Fruit fly (Drosophila melanogaster): ENCODE data around the gene SWIP.

Gene SWIP

dm6 chrX:16296423-16297292 lies 16.9 kb upstream of the SWIP start, which contains the start of gene CG3632 (continued):
- TF ChIP-seq wdn (GFP tag; IDR thresholded peaks at IDR 0.05) (no peak), CG32532 (GFP tag; IDR thresholded peaks at IDR 0.05) (peak; percentile 47), Gug (GFP tag; IDR thresholded peaks at IDR 0.05) (no peak; the same call in 3 of the 4 replicates), oc (tag; optimal IDR thresholded peaks at IDR 0.05) (no peak), Rfx (GFP tag; IDR thresholded peaks at IDR 0.05) (peak; percentile 79), CG13287 (GFP tag; IDR thresholded peaks at IDR 0.05; ENCODE audit: partially characterized antibody) (peak; percentile 82), nerfin-1 (tag; optimal IDR thresholded peaks at IDR 0.05) (peak; percentile 42), CG17802 (tag; optimal IDR thresholded peaks at IDR 0.05) (no peak), CG42726 (GFP tag; IDR thresholded peaks at IDR 0.05; ENCODE audit: partially characterized antibody) (peak; percentile 74; the same call in 1 of the 2 replicates), CG34224 (GFP tag; IDR thresholded peaks at IDR 0.05; ENCODE audit: partially characterized antibody) (peak; percentile 78), TFAM (GFP tag; optimal IDR thresholded peaks at IDR 0.05) (no peak), Lhr (GFP tag; optimal IDR thresholded peaks at IDR 0.05) (peak; percentile 12), Myb (GFP tag; optimal IDR thresholded peaks at IDR 0.05) (peak; percentile 54), Dad (GFP tag; optimal IDR thresholded peaks at IDR 0.05) (peak; percentile 55), CG1792 (GFP tag; optimal IDR thresholded peaks at IDR 0.05) (peak; percentile 10), tna (GFP tag; IDR thresholded peaks at IDR 0.05; ENCODE audit: partially characterized antibody) (peak; percentile 73), unc-4 (GFP tag; IDR thresholded peaks at IDR 0.05; ENCODE audit: partially characterized antibody) (peak; percentile 78), Dek (tag; optimal IDR thresholded peaks at IDR 0.05) (no peak), CG8924 (tag; optimal IDR thresholded peaks at IDR 0.05) (peak; percentile 58), CG17186 (GFP tag; optimal IDR thresholded peaks at IDR 0.05) (peak; percentile 22), ssp (GFP tag; IDR thresholded peaks at IDR 0.05) (peak; percentile 30; the same call in 1 of the 2 replicates), chinmo (GFP tag; IDR thresholded peaks at IDR 0.05; ENCODE audit: partially characterized antibody) (peak; percentile 88; the same call in 3 of the 4 replicates), CG8388 (GFP tag; optimal IDR thresholded peaks at IDR 0.05) (peak; percentile 18), CG15601 (tag; optimal IDR thresholded peaks at IDR 0.05) (no peak), CG33213 (GFP tag; optimal IDR thresholded peaks at IDR 0.05) (peak; percentile 32), CG6272 (GFP tag; IDR thresholded peaks at IDR 0.05) (peak; percentile 50), cas (GFP tag; IDR thresholded peaks at IDR 0.05) (no peak), CG10366 (GFP tag; IDR thresholded peaks at IDR 0.05) (0 out of 2 replicates have a peak, but pooled peaks have one; percentile 20), CG9215 (GFP tag; IDR thresholded peaks at IDR 0.05) (no peak), CG18764 (GFP tag; optimal IDR thresholded peaks at IDR 0.05) (peak; percentile 6), lilli (GFP tag; optimal IDR thresholded peaks at IDR 0.05) (peak; percentile 77), CG12942 (GFP tag; optimal IDR thresholded peaks at IDR 0.05) (peak; percentile 6), CG9797 (GFP tag; optimal IDR thresholded peaks at IDR 0.05) (peak; percentile 30), CG3995 (GFP tag; optimal IDR thresholded peaks at IDR 0.05) (peak; percentile 75), Ravus (GFP tag; IDR thresholded peaks at IDR 0.05) (no peak), tx (GFP tag; optimal IDR thresholded peaks at IDR 0.05) (peak; percentile 3), Nf-YC (tag; optimal IDR thresholded peaks at IDR 0.05) (peak; percentile 53), Opbp (GFP tag; IDR thresholded peaks at IDR 0.05; ENCODE audit: partially characterized antibody) (peak; percentile 89), gfzf (GFP tag; optimal IDR thresholded peaks at IDR 0.05) (peak; percentile 21), Mad (GFP tag; optimal IDR thresholded peaks at IDR 0.05) (peak; percentile 11), CG1233 (GFP tag; optimal IDR thresholded peaks at IDR 0.05) (no peak), bigmax (GFP tag; optimal IDR thresholded peaks at IDR 0.05) (peak; percentile 53), CG8089 (GFP tag; optimal IDR thresholded peaks at IDR 0.05) (no peak), Antp (GFP tag; optimal IDR thresholded peaks at IDR 0.05) (peak; percentile 71), ftz-f1 (GFP tag; optimal IDR thresholded peaks at IDR 0.05) (peak; percentile 1), br (optimal IDR thresholded peaks at IDR 0.05) (no peak), nerfin-2 (GFP tag; IDR thresholded peaks at IDR 0.05; ENCODE audit: partially characterized antibody) (peak; percentile 84), Xrp1 (GFP tag; IDR thresholded peaks at IDR 0.05) (peak; percentile 54; the same call in 1 of the 2 replicates)
